Fruit fly (Drosophila melanogaster) whole organism, embryonic: ENCODE results near the gene SIFaR.

ENCODE experiments used
- CG10431 ChIP-seq: fragments of 200-800 bp; sonication (Bioruptor generic); optimal IDR thresholded peaks from 3 replicates; lab custom pipeline; 2018; ENCODE audit warnings: missing biosample characterization, mild to moderate bottlenecking, missing genetic modification characterization
- CG11247 ChIP-seq: fragments of 200-800 bp; sonication (Bioruptor generic); IDR thresholded peaks from 2 replicates; pipeline ENCODE4 v1.3.6; 2022; ENCODE audit warnings: missing biosample characterization, missing genetic modification characterization
- CG11695 ChIP-seq: fragments of 200-800 bp; sonication (Bioruptor generic); IDR thresholded peaks from 3 replicates; pipeline ENCODE4 v1.3.6; 2022; ENCODE audit warnings: missing biosample characterization, missing genetic modification characterization
- CG12071 ChIP-seq: fragments of 200-800 bp; sonication (Bioruptor generic); optimal IDR thresholded peaks from 3 replicates; lab custom pipeline; 2018; ENCODE audit warnings: missing biosample characterization, mild to moderate bottlenecking, missing genetic modification characterization
- CG12391 ChIP-seq: fragments of 200-800 bp; sonication (Bioruptor generic); optimal IDR thresholded peaks from 3 replicates; lab custom pipeline; 2018; ENCODE audit warnings: missing biosample characterization, mild to moderate bottlenecking, missing genetic modification characterization, moderate library complexity
- CG13424 ChIP-seq: fragments of 200-800 bp; sonication (Bioruptor generic); optimal IDR thresholded peaks from 2 replicates; lab custom pipeline; 2019; ENCODE audit warnings: missing biosample characterization, mild to moderate bottlenecking, missing genetic modification characterization, moderate library complexity
- CG15269 ChIP-seq: fragments of 200-800 bp; sonication (Bioruptor generic); optimal IDR thresholded peaks from 2 replicates; lab custom pipeline; 2018; ENCODE audit warnings: missing biosample characterization, mild to moderate bottlenecking, missing genetic modification characterization, moderate library complexity
- CG15514 ChIP-seq: fragments of 200-800 bp; sonication (Bioruptor generic); optimal IDR thresholded peaks from 3 replicates; lab custom pipeline; 2017; ENCODE audit warnings: missing biosample characterization, missing genetic modification characterization, mild to moderate bottlenecking, moderate library complexity, missing genetic modification reagents
- CG1602 ChIP-seq: fragments of 200-800 bp; sonication (Bioruptor generic); optimal IDR thresholded peaks from 3 replicates; lab custom pipeline; 2016; ENCODE audit warnings: missing biosample characterization, missing genetic modification characterization
- CG18599 ChIP-seq: fragments of 200-800 bp; sonication (Bioruptor generic); optimal IDR thresholded peaks from 3 replicates; lab custom pipeline; 2017; ENCODE audit warnings: missing biosample characterization, missing genetic modification characterization, mild to moderate bottlenecking, moderate library complexity, missing genetic modification reagents
- CG18619 ChIP-seq: fragments of 200-800 bp; sonication (Bioruptor generic); optimal IDR thresholded peaks from 3 replicates; lab custom pipeline; 2017; ENCODE audit warnings: missing biosample characterization, mild to moderate bottlenecking, missing genetic modification characterization
- CG2120 ChIP-seq: fragments of 200-800 bp; sonication (Bioruptor generic); optimal IDR thresholded peaks from 3 replicates; lab custom pipeline; 2016; ENCODE audit warnings: missing biosample characterization, missing genetic modification characterization
- CG2678 ChIP-seq: fragments of 200-800 bp; sonication (Bioruptor generic); optimal IDR thresholded peaks from 3 replicates; lab custom pipeline; 2019; ENCODE audit warnings: missing biosample characterization, mild to moderate bottlenecking, missing genetic modification characterization, moderate library complexity
- CG30403 ChIP-seq: fragments of 200-800 bp; sonication (Bioruptor generic); optimal IDR thresholded peaks from 3 replicates; lab custom pipeline; 2016; ENCODE audit warnings: missing biosample characterization, missing genetic modification characterization
- CG34422 ChIP-seq: fragments of 200-800 bp; sonication (Bioruptor generic); IDR thresholded peaks from 3 replicates; pipeline ENCODE4 v1.3.6; 2022; ENCODE audit warnings: missing biosample characterization, missing genetic modification characterization
- CG6689 ChIP-seq: fragments of 200-800 bp; sonication (Bioruptor generic); IDR thresholded peaks from 2 replicates; pipeline ENCODE4 v1.3.6; 2022; ENCODE audit warnings: missing biosample characterization, missing genetic modification characterization
- CG7556 ChIP-seq: fragments of 200-800 bp; sonication (Bioruptor generic); optimal IDR thresholded peaks from 2 replicates; lab custom pipeline; 2017; ENCODE audit warnings: missing biosample characterization, mild to moderate bottlenecking, missing genetic modification characterization
- CG7839 ChIP-seq: fragments of 200-800 bp; sonication (Bioruptor generic); optimal IDR thresholded peaks from 3 replicates; lab custom pipeline; 2018; ENCODE audit warnings: missing biosample characterization, mild to moderate bottlenecking, missing genetic modification characterization, moderate library complexity
- CoRest ChIP-seq: fragments of 200-800 bp; sonication (Bioruptor generic); optimal IDR thresholded peaks from 3 replicates; lab custom pipeline; 2018; ENCODE audit warnings: missing biosample characterization, mild to moderate bottlenecking, missing genetic modification characterization, moderate library complexity
- Fer1 ChIP-seq: fragments of 200-800 bp; sonication (Bioruptor generic); optimal IDR thresholded peaks from 2 replicates; lab custom pipeline; 2017; ENCODE audit warnings: missing biosample characterization, mild to moderate bottlenecking, missing genetic modification characterization
- H2.0 ChIP-seq: fragments of 200-800 bp; sonication (Bioruptor generic); IDR thresholded peaks from 2 replicates; pipeline ENCODE4 v1.3.6; 2022; ENCODE audit warnings: missing biosample characterization, missing genetic modification characterization
- Hmr ChIP-seq: fragments of 200-800 bp; sonication (Bioruptor generic); optimal IDR thresholded peaks from 3 replicates; lab custom pipeline; 2017; ENCODE audit warnings: mild to moderate bottlenecking, missing biosample characterization, missing genetic modification reagents, missing genetic modification characterization
- Hr39 ChIP-seq: fragments of >200 bp; optimal IDR thresholded peaks from 2 replicates; lab custom pipeline; 2017
- Hr51 ChIP-seq, 2 experiments: fragments of 200-800 bp; sonication (Bioruptor generic); optimal IDR thresholded peaks; 2 replicates in 1 of 2; 3 replicates in 1 of 2; lab custom pipeline; 2016 to 2018; ENCODE audit warnings: missing biosample characterization in 2 of 2, missing genetic modification characterization in 2 of 2, mild to moderate bottlenecking in 1 of 2, moderate library complexity in 1 of 2
- Med ChIP-seq: fragments of 200-800 bp; sonication (Bioruptor generic); peaks from one replicate; lab custom pipeline; 2016; ENCODE audit warnings: missing biosample characterization, missing genetic modification characterization, mild to moderate bottlenecking, inconsistent platforms, moderate library complexity
- Meics ChIP-seq: fragments of 200-800 bp; sonication (Bioruptor generic); optimal IDR thresholded peaks from 2 replicates; lab custom pipeline; 2017; ENCODE audit warnings: missing biosample characterization, mild to moderate bottlenecking, missing genetic modification characterization
- NfI ChIP-seq: fragments of 200-800 bp; sonication (Bioruptor generic); optimal IDR thresholded peaks from 3 replicates; lab custom pipeline; 2018; ENCODE audit warnings: missing biosample characterization, mild to moderate bottlenecking, missing genetic modification characterization, moderate library complexity
- Oli ChIP-seq: fragments of 200-800 bp; sonication (Bioruptor generic); optimal IDR thresholded peaks from 2 replicates; lab custom pipeline; 2018; ENCODE audit warnings: missing biosample characterization, mild to moderate bottlenecking, missing genetic modification characterization, moderate library complexity
- Poxn ChIP-seq: fragments of 200-800 bp; sonication (Bioruptor generic); IDR thresholded peaks from 2 replicates; pipeline ENCODE4 v1.3.6; 2022; ENCODE audit warnings: missing biosample characterization, missing genetic modification characterization
- Sox102F ChIP-seq: fragments of 200-800 bp; sonication (Bioruptor generic); optimal IDR thresholded peaks from 2 replicates; lab custom pipeline; 2018; ENCODE audit warnings: missing biosample characterization, mild to moderate bottlenecking, missing genetic modification characterization, moderate library complexity
- bcd ChIP-seq: fragments of 200-800 bp; sonication (Bioruptor generic); optimal IDR thresholded peaks from 2 replicates; lab custom pipeline; 2017; ENCODE audit warnings: missing biosample characterization, mild to moderate bottlenecking, missing genetic modification characterization
- cwo ChIP-seq: fragments of 200-800 bp; sonication (Bioruptor generic); optimal IDR thresholded peaks from 3 replicates; lab custom pipeline; 2017; ENCODE audit warnings: missing biosample characterization, missing genetic modification characterization, mild to moderate bottlenecking, moderate library complexity, missing genetic modification reagents
- dpn ChIP-seq, 2 experiments: fragments of 200-800 bp; sonication (Bioruptor generic); optimal IDR thresholded peaks; 3 replicates each; lab custom pipeline; 2016; ENCODE audit warnings: missing biosample characterization in 2 of 2, missing genetic modification characterization in 2 of 2
- esg ChIP-seq: fragments of 200-800 bp; sonication (Bioruptor generic); conservative IDR thresholded peaks from 2 replicates; pipeline ENCODE4 v1.3.6; 2022; ENCODE audit warnings: missing biosample characterization, missing genetic modification characterization
- her ChIP-seq: fragments of 200-800 bp; sonication (Bioruptor generic); optimal IDR thresholded peaks from 2 replicates; lab custom pipeline; 2016; ENCODE audit warnings: missing biosample characterization, missing genetic modification characterization
- lab ChIP-seq: fragments of 200-800 bp; sonication (Bioruptor generic); optimal IDR thresholded peaks from 3 replicates; lab custom pipeline; 2017; ENCODE audit warnings: missing biosample characterization, missing genetic modification characterization, mild to moderate bottlenecking, moderate library complexity, missing genetic modification reagents
- lola ChIP-seq, 3 experiments: fragments of >200 bp in 2 of 3; fragments of 200-800 bp in 1 of 3; sonication (Bioruptor generic) in 1 of 3; optimal IDR thresholded peaks; 2 replicates each; lab custom pipeline; 2017 to 2019; ENCODE audit warnings: missing biosample characterization in 3 of 3, missing genetic modification characterization in 3 of 3, mild to moderate bottlenecking in 1 of 3, moderate library complexity in 1 of 3
- org-1 ChIP-seq: fragments of 200-800 bp; sonication (Bioruptor generic); optimal IDR thresholded peaks from 2 replicates; lab custom pipeline; 2017; ENCODE audit warnings: missing biosample characterization, missing genetic modification characterization
- pan ChIP-seq, 4 experiments: fragments of >200 bp in 3 of 4; fragments of 200-800 bp in 1 of 4; sonication (Bioruptor generic) in 1 of 4; optimal IDR thresholded peaks in 3 of 4; IDR thresholded peaks in 1 of 4; 2 replicates each; pipeline versions ENCODE4 v1.3.6 to Lab custom; 2017 to 2022; ENCODE audit warnings: missing biosample characterization in 2 of 4, missing genetic modification characterization in 2 of 4, mixed read lengths in 1 of 4
- phol ChIP-seq: fragments of 200-800 bp; sonication (Bioruptor generic); optimal IDR thresholded peaks from 3 replicates; lab custom pipeline; 2018; ENCODE audit warnings: missing biosample characterization, mild to moderate bottlenecking, missing genetic modification characterization, moderate library complexity
- pnt ChIP-seq: fragments of 200-800 bp; sonication (Bioruptor generic); optimal IDR thresholded peaks from 3 replicates; lab custom pipeline; 2016; ENCODE audit warnings: missing biosample characterization, missing genetic modification characterization
- prd ChIP-seq, 3 experiments: fragments of >200 bp in 2 of 3; fragments of 200-800 bp in 1 of 3; sonication (Bioruptor generic) in 1 of 3; optimal IDR thresholded peaks in 2 of 3; IDR thresholded peaks in 1 of 3; 2 replicates in 2 of 3; 3 replicates in 1 of 3; pipeline versions ENCODE4 v1.3.6 to Lab custom; 2017 to 2022; ENCODE audit warnings: missing biosample characterization in 1 of 3, missing genetic modification characterization in 1 of 3
- row ChIP-seq: fragments of 200-800 bp; sonication (Bioruptor generic); IDR thresholded peaks from 3 replicates; pipeline ENCODE4 v1.3.6; 2022; ENCODE audit warnings: missing biosample characterization, missing genetic modification characterization
- sens ChIP-seq: fragments of 200-800 bp; sonication (Bioruptor generic); peaks from one replicate; lab custom pipeline; 2016; ENCODE audit warnings: missing biosample characterization, missing genetic modification characterization
- seq ChIP-seq: fragments of 200-800 bp; sonication (Bioruptor generic); IDR thresholded peaks from 2 replicates; pipeline ENCODE4 v1.3.6; 2022; ENCODE audit warnings: missing biosample characterization, missing genetic modification characterization
- sob ChIP-seq: fragments of 200-800 bp; sonication (Bioruptor generic); IDR thresholded peaks from 2 replicates; pipeline ENCODE4 v1.3.6; 2022; ENCODE audit warnings: missing biosample characterization, missing genetic modification characterization
- unc-4 ChIP-seq: fragments of 200-800 bp; sonication (Bioruptor generic); IDR thresholded peaks from 2 replicates; pipeline ENCODE4 v1.3.6; 2022; ENCODE audit warnings: missing biosample characterization, missing genetic modification characterization; ENCODE audit not compliant: partially characterized antibody

SIFaR gene

dm6 chr3R:21288462-21288861 is 5.3 kb downstream of the SIFaR start:
- TF ChIP-seq Fer1 (no peak), Med (GFP tag; lab: Kevin White, UChicago) (peak; percentile 77), CG12391 (tag; lab: Kevin White, UChicago) (peak; percentile 1), esg (0 out of 2 replicates have a peak, but pooled peaks have one; percentile 6), org-1 (GFP tag; lab: Kevin White, UChicago) (peak; percentile 10), CG7839 (no peak), CG10431 (no peak), Sox102F (GFP tag; lab: Kevin White, UChicago) (peak; percentile 23), CG18619 (GFP tag; lab: Kevin White, UChicago) (peak; percentile 4), Hr51 (GFP tag; optimal IDR thresholded peaks at IDR 0.05; lab: Kevin White, UChicago) (peak in 1 of 2 experiments; percentile 52), CG1602 (GFP tag; lab: Kevin White, UChicago) (no peak), CoRest (peak; percentile 15), CG7556 (peak; percentile 50), CG11695 (GFP tag; lab: Robert Waterston, UW) (0 out of 3 replicates have a peak, but pooled peaks have one; percentile 29), NfI (GFP tag; lab: Kevin White, UChicago) (peak; percentile 12), H2.0 (GFP tag; lab: Robert Waterston, UW) (no peak), row (GFP tag; lab: Robert Waterston, UW) (peak; percentile 35; the same call in 1 of the 3 replicates), phol (tag; lab: Kevin White, UChicago) (peak; percentile 16), prd (optimal IDR thresholded peaks at IDR 0.05; lab: Kevin White, UChicago) (no peak), prd (GFP tag; IDR thresholded peaks at IDR 0.05; lab: Robert Waterston, UW) (0 out of 3 replicates have a peak, but pooled peaks have one; percentile 19), Poxn (no peak), Oli (peak; percentile 36), CG13424 (tag; lab: Kevin White, UChicago) (peak; percentile 13), Meics (peak; percentile 20), pnt (GFP tag; lab: Kevin White, UChicago) (peak; percentile 13), seq (GFP tag; lab: Robert Waterston, UW) (peak; percentile 19; the same call in 1 of the 2 replicates), Hr39 (lab: Kevin White, UChicago) (no peak), CG18599 (GFP tag; lab: Kevin White, UChicago) (peak; percentile 26), cwo (peak; percentile 15), CG6689 (peak; percentile 40; the same call in 1 of the 2 replicates), bcd (GFP tag; lab: Kevin White, UChicago) (peak; percentile 5), pan (optimal IDR thresholded peaks at IDR 0.05; lab: Kevin White, UChicago) (no peak), pan (GFP tag; optimal IDR thresholded peaks at IDR 0.05 in 1 of 2, IDR thresholded peaks at IDR 0.05 in 1 of 2) (peak in 1 of 2 experiments; percentile 9), unc-4 (no peak), CG12071 (peak; percentile 6), Hmr (GFP tag; lab: Kevin White, UChicago) (peak; percentile 13), sens (GFP tag; lab: Kevin White, UChicago) (peak; percentile 57), CG34422 (GFP tag; lab: Robert Waterston, UW) (peak; percentile 38; the same call in 1 of the 3 replicates), sob (GFP tag; lab: Robert Waterston, UW) (no peak), CG2678 (tag; lab: Kevin White, UChicago) (peak; percentile 46), dpn (GFP tag; optimal IDR thresholded peaks at IDR 0.05; lab: Kevin White, UChicago) (peak; percentile 6 to 8), CG15269 (peak; percentile 43), CG30403 (GFP tag; lab: Kevin White, UChicago) (peak; percentile 4), lola (GFP tag; optimal IDR thresholded peaks at IDR 0.05; lab: Kevin White, UChicago) (no peak), CG11247 (GFP tag; lab: Robert Waterston, UW) (no peak), CG2120 (peak; percentile 43), lab (GFP tag; lab: Kevin White, UChicago) (peak; percentile 39), her (GFP tag; lab: Kevin White, UChicago) (no peak), CG15514 (GFP tag; lab: Kevin White, UChicago) (peak; percentile 0)
